Worm (Caenorhabditis elegans) whole organism, L1 larva: Measurements from ENCODE around the gene B0563.6.
"Not testable (repeated sequence)": the region's sequence is repeated elsewhere in the genome, so short reads cannot be mapped to it uniquely, and the experiment has no call there.

Experiments
- C04F5.9 ChIP-seq: sonication (generic microtip); optimal IDR thresholded peaks from 2 replicates; lab custom pipeline; 2016; ENCODE audit warnings: missing genetic modification characterization, missing compliant biosample characterization
- C16A3.4 ChIP-seq: fragments of 150-350 bp; optimal IDR thresholded peaks from 2 replicates; lab custom pipeline; 2014; ENCODE audit warnings: missing biosample characterization, missing genetic modification characterization
- F16B12.6 ChIP-seq: fragments of 150-350 bp; optimal IDR thresholded peaks from 2 replicates; lab custom pipeline; 2014; ENCODE audit warnings: missing biosample characterization, missing genetic modification characterization
- Y116A8C.19 ChIP-seq: sonication (generic microtip); optimal IDR thresholded peaks from 2 replicates; lab custom pipeline; 2016; ENCODE audit warnings: missing compliant biosample characterization, missing genetic modification characterization, borderline replicate concordance
- aha-1 ChIP-seq: fragments of 150-350 bp; optimal IDR thresholded peaks from 2 replicates; lab custom pipeline; 2014; ENCODE audit warnings: missing biosample characterization, missing genetic modification characterization
- blmp-1 ChIP-seq: fragments of 150-350 bp; optimal IDR thresholded peaks from 2 replicates; lab custom pipeline; 2014; ENCODE audit warnings: missing biosample characterization, missing genetic modification characterization
- ceh-63 ChIP-seq: fragments of 200-800 bp; sonication (Bioruptor generic); optimal IDR thresholded peaks from 2 replicates; lab custom pipeline; 2018; ENCODE audit warnings: mild to moderate bottlenecking, missing genetic modification characterization, missing compliant biosample characterization
- ceh-8 ChIP-seq: fragments of 200-800 bp; sonication (Bioruptor generic); optimal IDR thresholded peaks from 2 replicates; lab custom pipeline; 2018; ENCODE audit warnings: mild to moderate bottlenecking, missing genetic modification characterization, moderate library complexity, missing compliant biosample characterization
- ceh-82 ChIP-seq, 3 experiments: fragments of 150-350 bp in 1 of 3; sonication (generic microtip) in 2 of 3; optimal IDR thresholded peaks; 2 replicates each; lab custom pipeline; 2014 to 2017; ENCODE audit warnings: missing biosample characterization in 3 of 3, missing genetic modification characterization in 3 of 3
- ceh-88 ChIP-seq: fragments of 200-800 bp; sonication (Bioruptor generic); IDR thresholded peaks from 2 replicates; pipeline ENCODE4 v1.3.6; 2022; ENCODE audit warnings: missing genetic modification characterization, missing compliant biosample characterization
- ceh-90 ChIP-seq: sonication (generic microtip); optimal IDR thresholded peaks from 2 replicates; lab custom pipeline; 2016; ENCODE audit warnings: missing genetic modification characterization, missing compliant biosample characterization
- ces-1 ChIP-seq: fragments of 150-350 bp; optimal IDR thresholded peaks from 2 replicates; lab custom pipeline; 2014; ENCODE audit warnings: missing biosample characterization, missing genetic modification reagents, missing genetic modification characterization
- dpl-1 ChIP-seq, 3 experiments: fragments of 150-350 bp in 2 of 3; sonication (generic microtip) in 1 of 3; optimal IDR thresholded peaks; 2 replicates each; lab custom pipeline; 2014 to 2017; ENCODE audit warnings: missing biosample characterization in 3 of 3, missing genetic modification characterization in 3 of 3, missing genetic modification reagents in 3 of 3
- efl-1 ChIP-seq, 4 experiments: fragments of 150-350 bp; optimal IDR thresholded peaks in 3 of 4; peaks in 1 of 4; 1 replicate in 1 of 4; 2 replicates in 3 of 4; lab custom pipeline; 2014; ENCODE audit warnings: missing biosample characterization in 2 of 4, missing genetic modification characterization in 2 of 4, missing genetic modification reagents in 2 of 4
- egl-27 ChIP-seq, 2 experiments: fragments of 150-350 bp in 1 of 2; sonication (generic microtip); optimal IDR thresholded peaks; 3 replicates each; lab custom pipeline; 2017 to 2018; ENCODE audit warnings: missing biosample characterization in 2 of 2, missing genetic modification characterization in 2 of 2, missing genetic modification reagents in 2 of 2
- ets-5 ChIP-seq: fragments of 200-800 bp; sonication (Bioruptor generic); IDR thresholded peaks from 2 replicates; pipeline ENCODE4 v1.3.6; 2022; ENCODE audit warnings: missing genetic modification characterization, missing compliant biosample characterization
- fkh-8 ChIP-seq: sonication (generic microtip); optimal IDR thresholded peaks from 2 replicates; lab custom pipeline; 2016; ENCODE audit warnings: mild to moderate bottlenecking, missing genetic modification characterization, missing compliant biosample characterization
- grh-1 ChIP-seq: fragments of 200-800 bp; sonication (Bioruptor generic); IDR thresholded peaks from 2 replicates; pipeline ENCODE4 v1.3.6; 2022; ENCODE audit warnings: missing genetic modification reagents, missing genetic modification characterization, missing compliant biosample characterization
- hlh-17 ChIP-seq: fragments of 200-800 bp; sonication (Bioruptor generic); optimal IDR thresholded peaks from 2 replicates; lab custom pipeline; 2018; ENCODE audit warnings: missing genetic modification characterization, mild to moderate bottlenecking, missing compliant biosample characterization, moderate library complexity, borderline replicate concordance
- hlh-4 ChIP-seq: sonication (generic microtip); optimal IDR thresholded peaks from 2 replicates; lab custom pipeline; 2016; ENCODE audit warnings: mild to moderate bottlenecking, missing genetic modification characterization, missing compliant biosample characterization
- hpl-2 ChIP-seq: fragments of 150-350 bp; optimal IDR thresholded peaks from 2 replicates; lab custom pipeline; 2014; ENCODE audit warnings: missing biosample characterization, missing genetic modification reagents, missing genetic modification characterization
- lin-14 ChIP-seq: fragments of 200-800 bp; sonication (Bioruptor generic); optimal IDR thresholded peaks from 2 replicates; lab custom pipeline; 2018; ENCODE audit warnings: mild to moderate bottlenecking, missing genetic modification characterization, moderate library complexity, missing compliant biosample characterization
- mdl-1 ChIP-seq, 2 experiments: fragments of 150-350 bp; optimal IDR thresholded peaks; 2 replicates each; lab custom pipeline; 2014 to 2017; ENCODE audit warnings: missing biosample characterization in 2 of 2, missing genetic modification characterization in 2 of 2, inconsistent platforms in 1 of 2
- mep-1 ChIP-seq: fragments of 150-350 bp; optimal IDR thresholded peaks from 2 replicates; lab custom pipeline; 2014; ENCODE audit warnings: missing biosample characterization, missing genetic modification characterization
- nhr-12 ChIP-seq: sonication (generic microtip); optimal IDR thresholded peaks from 2 replicates; lab custom pipeline; 2017; ENCODE audit warnings: missing biosample characterization, missing genetic modification characterization
- nhr-237 ChIP-seq: fragments of 150-350 bp; optimal IDR thresholded peaks from 2 replicates; lab custom pipeline; 2014; ENCODE audit warnings: missing biosample characterization, missing genetic modification characterization
- nhr-28 ChIP-seq: fragments of 150-350 bp; optimal IDR thresholded peaks from 2 replicates; lab custom pipeline; 2014; ENCODE audit warnings: missing biosample characterization, missing genetic modification characterization
- nhr-71 ChIP-seq: sonication (generic microtip); optimal IDR thresholded peaks from 2 replicates; lab custom pipeline; 2016; ENCODE audit warnings: mild to moderate bottlenecking, missing genetic modification characterization, moderate library complexity, missing compliant biosample characterization
- nhr-77 ChIP-seq: fragments of 150-350 bp; optimal IDR thresholded peaks from 2 replicates; lab custom pipeline; 2014; ENCODE audit warnings: missing biosample characterization, missing genetic modification characterization
- nhr-85 ChIP-seq: sonication (generic microtip); peaks from one replicate; lab custom pipeline; 2016; ENCODE audit warnings: missing genetic modification characterization, inconsistent platforms, missing compliant biosample characterization
- pag-3 ChIP-seq: sonication (generic microtip); optimal IDR thresholded peaks from 2 replicates; lab custom pipeline; 2017; ENCODE audit warnings: missing genetic modification characterization, mild to moderate bottlenecking, missing compliant biosample characterization, antibody characterized with exemption, borderline replicate concordance; ENCODE audit not compliant: insufficient read depth
- pax-3 ChIP-seq: fragments of 200-800 bp; sonication (Bioruptor generic); optimal IDR thresholded peaks from 2 replicates; lab custom pipeline; 2018; ENCODE audit warnings: mild to moderate bottlenecking, missing genetic modification characterization, moderate library complexity, missing compliant biosample characterization
- pqm-1 ChIP-seq: sonication (generic microtip); optimal IDR thresholded peaks from 3 replicates; lab custom pipeline; 2017; ENCODE audit warnings: missing biosample characterization, missing genetic modification characterization
- skn-1 ChIP-seq: fragments of 150-350 bp; optimal IDR thresholded peaks from 2 replicates; lab custom pipeline; 2014; ENCODE audit warnings: missing biosample characterization, missing genetic modification characterization
- snpc-4 ChIP-seq: fragments of 150-350 bp; optimal IDR thresholded peaks from 2 replicates; lab custom pipeline; 2014; ENCODE audit warnings: missing biosample characterization, missing genetic modification characterization
- snu-23 ChIP-seq: sonication (generic microtip); optimal IDR thresholded peaks from 2 replicates; lab custom pipeline; 2016; ENCODE audit warnings: missing genetic modification characterization, missing compliant biosample characterization
- sox-4 ChIP-seq: sonication (generic microtip); optimal IDR thresholded peaks from 2 replicates; lab custom pipeline; 2016; ENCODE audit warnings: missing genetic modification characterization, missing compliant biosample characterization
- sup-37 ChIP-seq: fragments of 200-800 bp; sonication (Bioruptor generic); optimal IDR thresholded peaks from 2 replicates; lab custom pipeline; 2018; ENCODE audit warnings: mild to moderate bottlenecking, missing genetic modification characterization, missing compliant biosample characterization
- swsn-7 ChIP-seq: sonication (generic microtip); optimal IDR thresholded peaks from 2 replicates; lab custom pipeline; 2016; ENCODE audit warnings: missing genetic modification characterization, missing compliant biosample characterization
- tlp-1 ChIP-seq: fragments of 150-350 bp; optimal IDR thresholded peaks from 2 replicates; lab custom pipeline; 2014; ENCODE audit warnings: missing biosample characterization, missing genetic modification characterization
- unc-30 ChIP-seq: sonication (generic microtip); optimal IDR thresholded peaks from 2 replicates; lab custom pipeline; 2017; ENCODE audit warnings: missing biosample characterization, missing genetic modification characterization
- unc-86 ChIP-seq: sonication (generic microtip); optimal IDR thresholded peaks from 2 replicates; lab custom pipeline; 2016; ENCODE audit warnings: missing genetic modification characterization, missing compliant biosample characterization
- unc-98 ChIP-seq: fragments of 200-800 bp; sonication (Bioruptor generic); IDR thresholded peaks from 2 replicates; pipeline ENCODE4 v1.3.6; 2022; ENCODE audit warnings: missing genetic modification characterization, missing compliant biosample characterization
- vab-15 ChIP-seq: sonication (generic microtip); optimal IDR thresholded peaks from 2 replicates; lab custom pipeline; 2017; ENCODE audit warnings: missing genotype, mild to moderate bottlenecking, missing genetic modification characterization, missing compliant biosample characterization
- zip-4 ChIP-seq: fragments of 200-800 bp; sonication (Bioruptor generic); optimal IDR thresholded peaks from 2 replicates; lab custom pipeline; 2018; ENCODE audit warnings: mild to moderate bottlenecking, missing genetic modification characterization, moderate library complexity, missing compliant biosample characterization

The B0563.6 gene

ce11 chrX:9137402-9137801 is at the start of gene B0563.6:
Gene B0563.6, plus strand, starts transcription at chrX:9137702.
- TF ChIP-seq ceh-88 (GFP tag; lab: Robert Waterston, UW) = no peak
- TF ChIP-seq F16B12.6 = no peak
- no peak for TF ChIP-seq snpc-4 (tag; lab: Kevin White, UChicago)
- no peak for TF ChIP-seq nhr-28
- TF ChIP-seq vab-15 = no peak
- no peak for TF ChIP-seq C16A3.4
- TF ChIP-seq zip-4 (GFP tag; lab: Kevin White, UChicago) = no peak
- TF ChIP-seq efl-1 (optimal IDR thresholded peaks at IDR 0.05; lab: Kevin White, UChicago) = no peak
- TF ChIP-seq efl-1 (GFP tag; optimal IDR thresholded peaks at IDR 0.05 in 1 of 2; lab: Kevin White, UChicago) = no peak
- TF ChIP-seq unc-86 (tag; lab: Kevin White, UChicago) = no peak
- TF ChIP-seq fkh-8 (tag; lab: Kevin White, UChicago) = no peak
- no peak for TF ChIP-seq pag-3 (tag; lab: Kevin White, UChicago)
- TF ChIP-seq pax-3 (tag; lab: Kevin White, UChicago) = no peak
- no peak for TF ChIP-seq sup-37
- no peak for TF ChIP-seq nhr-71

- TF ChIP-seq Y116A8C.19 (tag; lab: Kevin White, UChicago) (no peak), hlh-17 (GFP tag; lab: Kevin White, UChicago) (no peak), ceh-82 (tag; optimal IDR thresholded peaks at IDR 0.05; lab: Kevin White, UChicago) (no peak), lin-14 (GFP tag; lab: Kevin White, UChicago) (peak; percentile 42), fkh-8 (tag; lab: Kevin White, UChicago) (no peak), dpl-1 (GFP tag; optimal IDR thresholded peaks at IDR 0.05; lab: Kevin White, UChicago) (no peak), ceh-63 (no peak), aha-1 (no peak), hpl-2 (GFP tag; lab: Kevin White, UChicago) (no peak), unc-98 (GFP tag; lab: Robert Waterston, UW) (no peak), nhr-85 (tag; lab: Kevin White, UChicago) (peak; percentile 75), vab-15 (no peak), blmp-1 (tag; lab: Kevin White, UChicago) (peak; percentile 60)
- TF ChIP-seq, all 84 proteins: peak for 3
Measured at ce11 chrX:9088620-9089019, 48.9 kb upstream of the B0563.6 start.

DNA sequence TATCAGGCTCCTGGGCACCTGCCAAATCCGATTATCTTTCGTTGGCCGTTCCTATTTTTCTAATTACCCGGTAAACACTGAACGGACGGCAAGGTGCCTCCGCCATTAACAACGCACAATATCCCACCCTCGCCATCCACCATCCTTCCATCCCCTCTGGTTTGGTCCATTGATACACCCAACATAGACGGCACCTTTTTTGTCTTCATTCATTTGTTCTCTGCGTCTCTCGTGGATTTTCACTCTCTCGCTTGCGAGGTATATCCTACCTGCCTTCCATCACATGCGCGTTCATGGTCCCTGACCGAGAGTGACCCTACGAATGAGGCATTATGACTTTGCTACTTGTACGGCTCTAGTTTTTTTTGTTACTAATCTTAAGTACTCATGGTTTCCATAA is 48.0 kb upstream of the B0563.6 start:
- TF ChIP-seq ceh-90 (tag; lab: Kevin White, UChicago) = no peak
- no peak for TF ChIP-seq pax-3 (tag; lab: Kevin White, UChicago)
- TF ChIP-seq mdl-1 (tag; optimal IDR thresholded peaks at IDR 0.05; lab: Kevin White, UChicago) = no peak
- TF ChIP-seq nhr-12 (tag; lab: Kevin White, UChicago) = no peak
- no peak for TF ChIP-seq hpl-2 (GFP tag; lab: Kevin White, UChicago)
- TF ChIP-seq egl-27 (tag; optimal IDR thresholded peaks at IDR 0.05; lab: Kevin White, UChicago) = no peak
- no peak for TF ChIP-seq sox-4
- TF ChIP-seq ceh-82 (tag; optimal IDR thresholded peaks at IDR 0.05; lab: Kevin White, UChicago) = no peak
- TF ChIP-seq ces-1 (GFP tag; lab: Kevin White, UChicago) = no peak
- no peak for TF ChIP-seq hlh-4 (tag; lab: Kevin White, UChicago)
- no peak for TF ChIP-seq C16A3.4
- TF ChIP-seq C04F5.9 (tag; lab: Kevin White, UChicago) = no peak
- no peak for TF ChIP-seq nhr-71

DNA sequence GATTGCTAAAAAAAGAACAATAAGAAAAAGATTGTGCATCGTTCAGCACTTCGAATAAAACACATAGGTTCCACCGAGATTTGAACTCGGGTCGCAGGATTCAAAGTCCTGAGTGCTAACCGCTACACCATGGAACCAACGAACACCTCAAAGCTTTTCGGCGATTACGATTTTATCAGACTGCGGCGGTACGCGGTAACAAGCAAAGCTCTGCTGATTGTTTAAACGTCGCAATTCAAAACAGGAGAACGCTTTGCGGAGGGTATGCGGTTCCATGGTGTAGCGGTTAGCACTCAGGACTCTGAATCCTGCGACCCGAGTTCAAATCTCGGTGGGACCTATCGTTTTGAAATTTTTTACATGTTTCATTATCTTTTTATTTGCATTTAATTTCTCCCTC is 46.9 kb upstream of the B0563.6 start:
- TF ChIP-seq efl-1 (optimal IDR thresholded peaks at IDR 0.05; lab: Kevin White, UChicago) = not testable (repeated sequence)
- peak in 1 of 2 experiments; percentile 79 for TF ChIP-seq efl-1 (GFP tag; optimal IDR thresholded peaks at IDR 0.05 in 1 of 2; lab: Kevin White, UChicago)

ce11 chrX:9091380-9091779 is 46.1 kb upstream of the B0563.6 start:
- TF ChIP-seq unc-98 (GFP tag; lab: Robert Waterston, UW) (no peak), skn-1 (peak; percentile 10), zip-4 (GFP tag; lab: Kevin White, UChicago) (no peak), snu-23 (GFP tag; lab: Kevin White, UChicago) (peak; percentile 78), tlp-1 (no peak), ceh-88 (GFP tag; lab: Robert Waterston, UW) (no peak), ceh-8 (GFP tag; lab: Kevin White, UChicago) (peak; percentile 46), nhr-12 (tag; lab: Kevin White, UChicago) (no peak), ets-5 (GFP tag; lab: Robert Waterston, UW) (no peak), swsn-7 (tag; lab: Kevin White, UChicago) (peak; percentile 57), pqm-1 (no peak), unc-30 (no peak), mep-1 (tag; lab: Kevin White, UChicago) (peak; percentile 63), ceh-63 (no peak), nhr-77 (no peak), grh-1 (no peak), sup-37 (no peak), nhr-237 (no peak)
